Fruit fly (Drosophila melanogaster) S2 (cell line): ENCODE data around the gene CG43091.

ENCODE experiments used
- CG8478 ChIP-seq: fragments of >200 bp; optimal IDR thresholded peaks from 2 replicates; lab custom pipeline; 2018
- CTCF ChIP-seq, 2 experiments: fragments of >200 bp; optimal IDR thresholded peaks; 2 replicates each; lab custom pipeline; 2018

DNA sequence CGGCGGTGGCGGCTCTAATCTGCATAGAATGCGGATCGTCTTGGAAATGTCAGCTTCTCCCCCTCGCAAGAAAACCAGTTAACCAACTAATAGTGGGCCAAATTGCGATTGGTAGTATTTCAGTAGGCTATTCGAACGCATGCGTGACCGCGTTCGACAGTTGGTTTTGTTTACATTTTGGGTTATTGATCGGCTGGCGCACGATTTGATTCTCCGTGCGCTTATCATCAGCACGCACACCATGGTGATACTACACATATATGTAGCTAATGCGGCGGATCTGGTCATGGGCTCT, 15.0 kb downstream of the CG43091 start:
- TF ChIP-seq CTCF (optimal IDR thresholded peaks at IDR 0.05; lab: Kevin White, UChicago), result no peak
- no peak for TF ChIP-seq CG8478 (lab: Kevin White, UChicago)
